Worm (Caenorhabditis elegans): ENCODE measurements around the gene M176.10.

M176.10 gene

DNA sequence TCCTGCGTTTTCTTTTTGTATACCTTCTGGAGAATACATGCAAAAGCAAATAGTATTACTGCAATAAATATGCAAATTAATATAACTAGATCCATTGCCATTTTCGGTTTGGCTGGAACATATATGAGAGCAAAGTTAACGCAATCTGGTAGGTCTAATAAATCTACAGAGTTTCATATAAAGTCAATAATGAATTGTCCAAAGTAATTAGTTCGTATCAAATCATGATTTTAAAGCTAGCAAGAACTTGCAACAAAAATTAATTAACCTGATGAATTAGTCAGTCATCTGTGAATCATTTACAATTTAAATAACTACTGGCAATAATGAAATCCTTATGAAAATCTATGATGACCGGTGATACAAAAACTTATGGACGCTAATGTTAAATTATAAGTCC is 19.4 kb upstream of the M176.10 start, which contains the start of gene R09D1.13:
Gene R09D1.13 (minus strand): TSS at position 101 of the 400 bp plus-strand sequence.
- TF ChIP-seq madf-5 (GFP tag; IDR thresholded peaks at IDR 0.05) (no peak), ZK337.2 (GFP tag; IDR thresholded peaks at IDR 0.05) (no peak), zag-1 (tag; optimal IDR thresholded peaks at IDR 0.05) (no peak), cey-2 (tag; optimal IDR thresholded peaks at IDR 0.05; ENCODE audit: borderline replicate concordance, insufficient read depth) (no peak), mxl-3 (GFP tag; optimal IDR thresholded peaks at IDR 0.05) (no peak), mes-2 (tag; optimal IDR thresholded peaks at IDR 0.05; ENCODE audit: poor library complexity, severe bottlenecking) (no peak)

ce11 chrII:9443522-9443921 is 17.5 kb upstream of the M176.10 start, which contains the start of gene chil-15:
chil-15 (minus strand) TSS chrII:9443622.
- no peak for TF ChIP-seq nhr-77 (tag; optimal IDR thresholded peaks at IDR 0.05)
- TF ChIP-seq dmd-6 (GFP tag; IDR thresholded peaks at IDR 0.05), result no peak
- no peak for TF ChIP-seq mxl-2 (GFP tag; conservative IDR thresholded peaks at IDR 0.05)
- no peak for TF ChIP-seq ceh-20 (GFP tag; IDR thresholded peaks at IDR 0.05)
- no peak for TF ChIP-seq cey-2 (tag; optimal IDR thresholded peaks at IDR 0.05; ENCODE audit: borderline replicate concordance, insufficient read depth)
- no peak for TF ChIP-seq nhr-6 (tag; optimal IDR thresholded peaks at IDR 0.05)
- TF ChIP-seq madf-5 (GFP tag; IDR thresholded peaks at IDR 0.05), result no peak
- no peak for TF ChIP-seq hlh-30 (tag; optimal IDR thresholded peaks at IDR 0.05; ENCODE audit: insufficient read depth)
- TF ChIP-seq pha-4 (GFP tag; IDR thresholded peaks at IDR 0.05), result no peak
- no peak for TF ChIP-seq pha-4 (tag; optimal IDR thresholded peaks at IDR 0.05)
- no peak for TF ChIP-seq sdz-12 (GFP tag; optimal IDR thresholded peaks at IDR 0.05)
- no peak for TF ChIP-seq ztf-11 (tag; optimal IDR thresholded peaks at IDR 0.05)
- TF ChIP-seq set-16 (GFP tag; IDR thresholded peaks at IDR 0.05), result no peak
- no peak for TF ChIP-seq T26A8.4 (GFP tag; IDR thresholded peaks at IDR 0.05)
- TF ChIP-seq nhr-237 (tag; optimal IDR thresholded peaks at IDR 0.05), result no peak
- no peak for TF ChIP-seq mxl-3 (GFP tag; optimal IDR thresholded peaks at IDR 0.05)
- no peak for TF ChIP-seq F44E2.7 (GFP tag; IDR thresholded peaks at IDR 0.05)
- no peak for TF ChIP-seq snpc-4 (tag; optimal IDR thresholded peaks at IDR 0.05)
- TF ChIP-seq ceh-32 (tag; optimal IDR thresholded peaks at IDR 0.05; ENCODE audit: poor library complexity), result no peak

DNA sequence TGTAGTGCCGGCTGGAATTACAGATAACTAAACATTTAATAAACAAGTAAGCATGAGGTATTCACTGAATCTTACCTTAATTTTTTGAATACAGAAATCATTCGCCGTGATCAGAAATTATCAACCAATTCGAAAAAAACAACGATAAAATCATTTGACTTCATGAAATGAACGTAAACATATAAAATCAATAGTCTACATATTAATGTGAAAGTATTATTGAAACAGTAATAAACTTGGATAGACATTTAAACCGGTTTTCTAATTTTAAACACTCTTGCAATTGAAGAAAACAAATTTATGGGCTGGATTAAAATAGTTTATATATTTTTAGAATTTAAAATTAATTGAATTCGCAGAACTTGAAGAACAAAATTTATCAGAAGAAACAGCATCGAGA is 15.9 kb upstream of the M176.10 start, which contains the start of gene chil-16:
Gene chil-16 (minus strand): TSS at position 101 of the 400 bp plus-strand sequence.
- TF ChIP-seq madf-9 (GFP tag; conservative IDR thresholded peaks at IDR 0.05) (no peak), lin-1 (GFP tag; IDR thresholded peaks at IDR 0.05) (no peak), nhr-42 (GFP tag; IDR thresholded peaks at IDR 0.05) (no peak), hmg-1.1 (GFP tag; IDR thresholded peaks at IDR 0.05) (no peak), lin-15B (tag; optimal IDR thresholded peaks at IDR 0.05) (no peak), ztf-7 (tag; optimal IDR thresholded peaks at IDR 0.05) (no peak), unc-62 (GFP tag; optimal IDR thresholded peaks at IDR 0.05 in 1 of 2) (no peak), unc-62 (tag; optimal IDR thresholded peaks at IDR 0.05) (no peak), nhr-41 (GFP tag; IDR thresholded peaks at IDR 0.05) (no peak)

DNA sequence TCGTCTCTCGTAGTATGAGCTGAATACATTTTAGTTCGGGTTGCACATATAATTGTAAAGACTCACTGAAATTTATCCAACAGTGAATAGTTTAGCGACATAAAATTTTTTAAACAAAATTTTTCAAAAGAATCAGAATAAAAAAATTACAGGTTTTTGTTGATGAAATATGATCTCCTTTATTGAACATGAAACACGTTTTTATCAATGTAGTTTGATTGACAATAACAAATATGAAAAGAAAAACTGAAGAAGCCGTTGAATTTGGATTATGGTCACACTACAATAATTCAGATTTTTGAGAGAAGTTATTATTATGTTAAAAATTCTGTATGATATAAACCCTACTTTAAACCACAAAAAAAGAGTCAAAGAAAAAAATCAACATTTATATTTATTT is 14.1 kb upstream of the M176.10 start, which contains the start of gene chil-17:
Gene chil-17 (minus strand): TSS at position 101 of the 400 bp plus-strand sequence.
- TF ChIP-seq lin-1 (GFP tag; IDR thresholded peaks at IDR 0.05) (no peak), nhr-237 (tag; optimal IDR thresholded peaks at IDR 0.05) (no peak), lin-13 (GFP tag; optimal IDR thresholded peaks at IDR 0.05) (no peak), F49E8.2 (tag; optimal IDR thresholded peaks at IDR 0.05; ENCODE audit: borderline replicate concordance) (no peak), Y75B8A.6 (GFP tag; IDR thresholded peaks at IDR 0.05) (no peak), fos-1 (tag; optimal IDR thresholded peaks at IDR 0.05) (no peak)

Measured in whole organism, L4 larva.